Fruit fly (Drosophila melanogaster) whole organism, prepupa: ENCODE results near the gene CG46468.

ENCODE experiments used
- Blimp-1 ChIP-seq: fragments of 200-800 bp; sonication (Bioruptor generic); optimal IDR thresholded peaks from 3 replicates; lab custom pipeline; 2017; ENCODE audit warnings: missing biosample characterization, missing genetic modification characterization, mild to moderate bottlenecking, moderate library complexity, missing genetic modification reagents
- CG11294 ChIP-seq: fragments of 200-800 bp; sonication (Bioruptor generic); IDR thresholded peaks from 2 replicates; pipeline ENCODE4 v1.3.6; 2022; ENCODE audit warnings: missing biosample characterization, missing genetic modification characterization
- CG15336 ChIP-seq: fragments of 200-800 bp; sonication (Bioruptor generic); IDR thresholded peaks from 2 replicates; pipeline ENCODE4 v1.3.6; 2022; ENCODE audit warnings: missing biosample characterization, missing genetic modification characterization
- CG16779 ChIP-seq: fragments of 200-800 bp; sonication (Bioruptor generic); optimal IDR thresholded peaks from 3 replicates; lab custom pipeline; 2017; ENCODE audit warnings: missing biosample characterization, mild to moderate bottlenecking, missing genetic modification characterization
- CG31627 ChIP-seq: fragments of 200-800 bp; sonication (Bioruptor generic); optimal IDR thresholded peaks from 3 replicates; lab custom pipeline; 2016; ENCODE audit warnings: missing biosample characterization, missing genetic modification characterization
- CG32006 ChIP-seq: fragments of 200-800 bp; sonication (Bioruptor generic); optimal IDR thresholded peaks from 3 replicates; lab custom pipeline; 2017; ENCODE audit warnings: missing biosample characterization, mild to moderate bottlenecking, missing genetic modification characterization
- CG6808 ChIP-seq: fragments of 200-800 bp; sonication (Bioruptor generic); optimal IDR thresholded peaks from 3 replicates; lab custom pipeline; 2017; ENCODE audit warnings: missing biosample characterization, missing genetic modification characterization, mild to moderate bottlenecking, moderate library complexity, missing genetic modification reagents
- CG6854 ChIP-seq: fragments of 200-800 bp; sonication (Bioruptor generic); optimal IDR thresholded peaks from 2 replicates; lab custom pipeline; 2017; ENCODE audit warnings: missing biosample characterization, mild to moderate bottlenecking, missing genetic modification characterization
- CG8119 ChIP-seq: fragments of 200-800 bp; sonication (Bioruptor generic); IDR thresholded peaks from 3 replicates; pipeline ENCODE4 v1.3.6; 2022; ENCODE audit warnings: missing biosample characterization, missing genetic modification characterization
- CG8319 ChIP-seq: fragments of 200-800 bp; sonication (Bioruptor generic); optimal IDR thresholded peaks from 3 replicates; lab custom pipeline; 2016; ENCODE audit warnings: missing biosample characterization, missing genetic modification characterization
- CG9139 ChIP-seq: fragments of 200-800 bp; sonication (Bioruptor generic); optimal IDR thresholded peaks from 3 replicates; lab custom pipeline; 2017; ENCODE audit warnings: missing biosample characterization, mild to moderate bottlenecking, missing genetic modification characterization
- Eip78C ChIP-seq: fragments of 200-800 bp; sonication (Bioruptor generic); peaks from one replicate; lab custom pipeline; 2016; ENCODE audit warnings: missing biosample characterization, missing genetic modification characterization
- Ets96B ChIP-seq: fragments of 200-800 bp; optimal IDR thresholded peaks from 2 replicates; lab custom pipeline; 2019; ENCODE audit warnings: missing biosample characterization, mild to moderate bottlenecking, missing genetic modification characterization, moderate library complexity
- Hr4 ChIP-seq: fragments of 200-800 bp; sonication (Bioruptor generic); optimal IDR thresholded peaks from 3 replicates; lab custom pipeline; 2016; ENCODE audit warnings: missing biosample characterization, missing genetic modification characterization
- Met ChIP-seq: fragments of 200-800 bp; sonication (Bioruptor generic); optimal IDR thresholded peaks from 3 replicates; lab custom pipeline; 2016; ENCODE audit warnings: missing biosample characterization, missing genetic modification characterization
- OdsH ChIP-seq: fragments of 200-800 bp; sonication (Bioruptor generic); optimal IDR thresholded peaks from 3 replicates; lab custom pipeline; 2016; ENCODE audit warnings: missing biosample characterization, missing genetic modification characterization
- Smox ChIP-seq: fragments of 200-800 bp; sonication (Bioruptor generic); optimal IDR thresholded peaks from 3 replicates; lab custom pipeline; 2016; ENCODE audit warnings: missing biosample characterization, missing genetic modification characterization
- Sox15 ChIP-seq: fragments of 200-800 bp; sonication (Bioruptor generic); optimal IDR thresholded peaks from 3 replicates; lab custom pipeline; 2016; ENCODE audit warnings: missing biosample characterization, missing genetic modification characterization
- dac ChIP-seq: fragments of 200-800 bp; sonication (Bioruptor generic); optimal IDR thresholded peaks from 2 replicates; lab custom pipeline; 2017; ENCODE audit warnings: missing biosample characterization, mild to moderate bottlenecking, missing genetic modification characterization
- dsx ChIP-seq: fragments of 200-800 bp; optimal IDR thresholded peaks from 3 replicates; lab custom pipeline; 2019; ENCODE audit warnings: missing biosample characterization, mild to moderate bottlenecking, missing genetic modification characterization, moderate library complexity; ENCODE audit not compliant: poor library complexity, severe bottlenecking
- eg ChIP-seq: fragments of 200-800 bp; sonication (Bioruptor generic); IDR thresholded peaks from 3 replicates; pipeline ENCODE4 v1.3.6; 2022; ENCODE audit warnings: missing biosample characterization, missing genetic modification characterization
- esn ChIP-seq: fragments of 200-800 bp; sonication (Bioruptor generic); optimal IDR thresholded peaks from 2 replicates; lab custom pipeline; 2016; ENCODE audit warnings: missing biosample characterization, mild to moderate bottlenecking, missing genetic modification characterization, moderate library complexity
- fd59A ChIP-seq: fragments of 200-800 bp; sonication (Bioruptor generic); optimal IDR thresholded peaks from 2 replicates; lab custom pipeline; 2017; ENCODE audit warnings: missing biosample characterization, mild to moderate bottlenecking, missing genetic modification characterization, missing genetic modification reagents
- fd85E ChIP-seq: fragments of 200-800 bp; sonication (Bioruptor generic); optimal IDR thresholded peaks from 3 replicates; lab custom pipeline; 2016; ENCODE audit warnings: missing biosample characterization, missing genetic modification characterization
- fkh ChIP-seq: fragments of 200-800 bp; sonication (Bioruptor generic); optimal IDR thresholded peaks from 3 replicates; lab custom pipeline; 2017; ENCODE audit warnings: missing biosample characterization, mild to moderate bottlenecking, missing genetic modification characterization, moderate library complexity
- lz ChIP-seq: fragments of 200-800 bp; sonication (Bioruptor generic); optimal IDR thresholded peaks from 3 replicates; lab custom pipeline; 2016; ENCODE audit warnings: missing biosample characterization, missing genetic modification characterization
- net ChIP-seq: fragments of 200-800 bp; sonication (Bioruptor generic); optimal IDR thresholded peaks from 3 replicates; lab custom pipeline; 2016; ENCODE audit warnings: missing biosample characterization, missing genetic modification characterization
- pdm3 ChIP-seq: fragments of 200-800 bp; sonication (Bioruptor generic); optimal IDR thresholded peaks from 3 replicates; lab custom pipeline; 2016; ENCODE audit warnings: missing biosample characterization, missing genetic modification characterization
- spab ChIP-seq: fragments of 200-800 bp; sonication (Bioruptor generic); optimal IDR thresholded peaks from 2 replicates; lab custom pipeline; 2017; ENCODE audit warnings: missing biosample characterization, mild to moderate bottlenecking, missing genetic modification characterization, missing genetic modification reagents
- ss ChIP-seq, 2 experiments: fragments of 200-800 bp; sonication (Bioruptor generic); optimal IDR thresholded peaks; 2 replicates in 1 of 2; 3 replicates in 1 of 2; lab custom pipeline; 2017 to 2018; ENCODE audit warnings: mild to moderate bottlenecking in 2 of 2, missing biosample characterization in 2 of 2, missing genetic modification characterization in 2 of 2, moderate library complexity in 1 of 2
- svp ChIP-seq: fragments of 200-800 bp; sonication (Bioruptor generic); peaks from one replicate; lab custom pipeline; 2016; ENCODE audit warnings: missing biosample characterization, missing genetic modification characterization

Gene CG46468

dm6 chr2L:9505372-9506103, 59.7 kb downstream of the CG46468 start (continued):
- TF ChIP-seq Ets96B (tag; lab: Kevin White, UChicago) = no peak
- peak; percentile 31 for TF ChIP-seq dac
- TF ChIP-seq CG9139 (GFP tag; lab: Kevin White, UChicago) = no peak
- TF ChIP-seq Hr4 = peak; percentile 67
- no peak for TF ChIP-seq fd59A (GFP tag; lab: Kevin White, UChicago)
- TF ChIP-seq net (GFP tag; lab: Kevin White, UChicago) = peak; percentile 33

- TF ChIP-seq eg (GFP tag; lab: Robert Waterston, UW) (peak; percentile 59; the same call in 2 of the 3 replicates), Met (GFP tag; lab: Kevin White, UChicago) (peak; percentile 2), pdm3 (no peak), CG9139 (GFP tag; lab: Kevin White, UChicago) (no peak), CG31627 (GFP tag; lab: Kevin White, UChicago) (no peak), CG11294 (GFP tag; lab: Robert Waterston, UW) (no peak), svp (GFP tag; lab: Kevin White, UChicago) (peak; percentile 63), CG8119 (peak; percentile 53; the same call in 2 of the 3 replicates), CG15336 (peak; percentile 43; the same call in 1 of the 2 replicates), Sox15 (GFP tag; lab: Kevin White, UChicago) (no peak), esn (GFP tag; lab: Kevin White, UChicago) (peak; percentile 10), CG32006 (GFP tag; lab: Kevin White, UChicago) (peak; percentile 47), Smox (no peak), OdsH (peak; percentile 0), Eip78C (peak; percentile 69), Blimp-1 (GFP tag; lab: Kevin White, UChicago) (no peak), lz (GFP tag; lab: Kevin White, UChicago) (no peak), Hr4 (peak; percentile 7)
Observed at dm6 chr2L:9502786-9503443, 62.3 kb downstream of the CG46468 start.

dm6 chr2L:9500454-9500853, 64.8 kb downstream of the CG46468 start:
- TF ChIP-seq eg (GFP tag; lab: Robert Waterston, UW) = no peak
- no peak for TF ChIP-seq fd85E (GFP tag; lab: Kevin White, UChicago)
- no peak for TF ChIP-seq dsx (GFP tag; lab: Kevin White, UChicago)
- no peak for TF ChIP-seq CG8319

- no peak for TF ChIP-seq CG8319
- TF ChIP-seq CG6808 = no peak
- TF ChIP-seq CG16779 (tag; lab: Kevin White, UChicago) = no peak
- no peak for TF ChIP-seq ss (GFP tag; optimal IDR thresholded peaks at IDR 0.05; lab: Kevin White, UChicago)
- TF ChIP-seq fkh (GFP tag; lab: Kevin White, UChicago) = peak; percentile 11
- no peak for TF ChIP-seq spab (GFP tag; lab: Kevin White, UChicago)
- TF ChIP-seq CG6854 = no peak
Observed at dm6 chr2L:9498985-9499249, 66.3 kb downstream of the CG46468 start.
